Fruit fly (Drosophila melanogaster) whole organism, wandering third instar larva: ENCODE measurements around the gene Surf1.

Experiments
- Dfd ChIP-seq: fragments of >200 bp; optimal IDR thresholded peaks from 2 replicates; lab custom pipeline; 2017; ENCODE audit warnings: missing biosample characterization, missing genetic modification characterization
- Hnf4 ChIP-seq: fragments of 200-800 bp; sonication (Bioruptor generic); optimal IDR thresholded peaks from 2 replicates; lab custom pipeline; 2016; ENCODE audit warnings: missing biosample characterization, mild to moderate bottlenecking, missing genetic modification characterization
- Hr78 ChIP-seq: fragments of >200 bp; optimal IDR thresholded peaks from 2 replicates; lab custom pipeline; 2017; ENCODE audit warnings: missing biosample characterization, missing genetic modification characterization
- Myc ChIP-seq: fragments of >200 bp; optimal IDR thresholded peaks from 2 replicates; lab custom pipeline; 2017
- Rel ChIP-seq, 2 experiments: fragments of 200-800 bp; sonication (Bioruptor generic) in 1 of 2; optimal IDR thresholded peaks; 2 replicates in 1 of 2; 3 replicates in 1 of 2; lab custom pipeline; 2016 to 2019; ENCODE audit warnings: mild to moderate bottlenecking in 2 of 2, missing biosample characterization in 2 of 2, missing genetic modification characterization in 2 of 2, moderate library complexity in 1 of 2
- Sp1 ChIP-seq: fragments of 200-800 bp; sonication (Bioruptor generic); optimal IDR thresholded peaks from 3 replicates; lab custom pipeline; 2019; ENCODE audit warnings: missing biosample characterization, mild to moderate bottlenecking, missing genetic modification characterization, moderate library complexity
- br ChIP-seq: fragments of 200-800 bp; sonication (Bioruptor generic); optimal IDR thresholded peaks from 2 replicates; lab custom pipeline; 2016; ENCODE audit warnings: missing biosample characterization, missing genetic modification characterization
- brk ChIP-seq: fragments of 200-800 bp; sonication (Bioruptor generic); optimal IDR thresholded peaks from 2 replicates; lab custom pipeline; 2016; ENCODE audit warnings: missing biosample characterization, mild to moderate bottlenecking, missing genetic modification characterization
- dmrt93B ChIP-seq: fragments of 200-800 bp; sonication (Bioruptor generic); optimal IDR thresholded peaks from 2 replicates; lab custom pipeline; 2018; ENCODE audit warnings: missing biosample characterization, mild to moderate bottlenecking, missing genetic modification characterization
- dsf ChIP-seq: sonication (Bioruptor generic); optimal IDR thresholded peaks from 2 replicates; lab custom pipeline; 2016; ENCODE audit warnings: missing biosample characterization, missing genetic modification characterization, borderline replicate concordance
- h ChIP-seq: fragments of 200-800 bp; sonication (Bioruptor generic); optimal IDR thresholded peaks from 3 replicates; lab custom pipeline; 2016; ENCODE audit warnings: missing biosample characterization, mild to moderate bottlenecking, missing genetic modification characterization
- psq ChIP-seq: fragments of 200-800 bp; sonication (Bioruptor generic); optimal IDR thresholded peaks from 3 replicates; lab custom pipeline; 2017; ENCODE audit warnings: missing biosample characterization, mild to moderate bottlenecking, missing genetic modification characterization, moderate library complexity
- sv ChIP-seq: fragments of 200-800 bp; sonication (Bioruptor generic); optimal IDR thresholded peaks from 3 replicates; lab custom pipeline; 2016; ENCODE audit warnings: missing biosample characterization, missing genetic modification characterization
- usp ChIP-seq: fragments of >200 bp; optimal IDR thresholded peaks from 2 replicates; lab custom pipeline; 2017; ENCODE audit warnings: missing biosample characterization, missing genetic modification characterization

dm6 chr3L:6934799-6935318 lies 23.3 kb upstream of the Surf1 start:
- TF ChIP-seq Hnf4 (GFP tag; lab: Kevin White, UChicago) (no peak), dsf (GFP tag; lab: Kevin White, UChicago) (no peak), br (GFP tag; lab: Kevin White, UChicago) (no peak), brk (GFP tag; lab: Kevin White, UChicago) (no peak), usp (GFP tag; lab: Kevin White, UChicago) (no peak), Hr78 (GFP tag; lab: Kevin White, UChicago) (no peak), psq (no peak), h (GFP tag; lab: Kevin White, UChicago) (no peak), Myc (lab: Kevin White, UChicago) (no peak), Dfd (GFP tag; lab: Kevin White, UChicago) (no peak), dmrt93B (GFP tag; lab: Kevin White, UChicago) (no peak), Sp1 (GFP tag; lab: Kevin White, UChicago) (no peak), Rel (GFP tag; optimal IDR thresholded peaks at IDR 0.05; lab: Kevin White, UChicago) (no peak), Rel (tag; optimal IDR thresholded peaks at IDR 0.05; lab: Kevin White, UChicago) (no peak), sv (GFP tag; lab: Kevin White, UChicago) (no peak)
